Worm (Caenorhabditis elegans): ENCODE data around the gene lsm-8.

lsm-8 gene

ce11 chrIV:6330790-6331189 lies 4.5 kb downstream of the lsm-8 start:
- peak; percentile 11 for TF ChIP-seq rnt-1 (tag; optimal IDR thresholded peaks at IDR 0.05)
- no peak for TF ChIP-seq fkh-6 (tag; optimal IDR thresholded peaks at IDR 0.05)
- no peak for TF ChIP-seq ahr-1 (tag; optimal IDR thresholded peaks at IDR 0.05)
- TF ChIP-seq fkh-10 (GFP tag; optimal IDR thresholded peaks at IDR 0.05), result no peak
- TF ChIP-seq ceh-24 (tag; optimal IDR thresholded peaks at IDR 0.05), result no peak
- peak; percentile 56 for TF ChIP-seq elt-2 (tag; optimal IDR thresholded peaks at IDR 0.05)

ce11 chrIV:6333915-6334314 lies 7.6 kb downstream of the lsm-8 start, which contains the start of gene blos-2:
blos-2 (plus strand) TSS chrIV:6334215.
- no peak for TF ChIP-seq C08G9.2 (tag; optimal IDR thresholded peaks at IDR 0.05)
- TF ChIP-seq ttx-3 (tag; optimal IDR thresholded peaks at IDR 0.05), result no peak
- no peak for TF ChIP-seq mec-3 (tag; optimal IDR thresholded peaks at IDR 0.05; ENCODE audit: borderline replicate concordance)
- TF ChIP-seq elt-4 (tag; optimal IDR thresholded peaks at IDR 0.05), result no peak
- TF ChIP-seq tbx-7 (tag; optimal IDR thresholded peaks at IDR 0.05), result no peak
- no peak for TF ChIP-seq dmd-4 (tag; optimal IDR thresholded peaks at IDR 0.05; ENCODE audit: borderline replicate concordance)
- no peak for TF ChIP-seq npax-4 (tag; optimal IDR thresholded peaks at IDR 0.05)
- no peak for TF ChIP-seq tbx-2 (tag; optimal IDR thresholded peaks at IDR 0.05)
- TF ChIP-seq K09A11.1 (tag; optimal IDR thresholded peaks at IDR 0.05; ENCODE audit: insufficient read depth), result no peak
- no peak for TF ChIP-seq fkh-10 (GFP tag; optimal IDR thresholded peaks at IDR 0.05)
- no peak for TF ChIP-seq ets-4 (tag; optimal IDR thresholded peaks at IDR 0.05)
- no peak for TF ChIP-seq ceh-31 (tag; optimal IDR thresholded peaks at IDR 0.05)

ce11 chrIV:6335908-6336307 lies 9.6 kb downstream of the lsm-8 start, which contains the start of gene mif-4:
mif-4 (minus strand) TSS chrIV:6335994.
- TF ChIP-seq pax-1 (tag; optimal IDR thresholded peaks at IDR 0.05), result no peak
- TF ChIP-seq lim-6 (tag; optimal IDR thresholded peaks at IDR 0.05), result no peak
- no peak for TF ChIP-seq che-1 (tag; optimal IDR thresholded peaks at IDR 0.05)
- no peak for TF ChIP-seq pha-2 (tag; optimal IDR thresholded peaks at IDR 0.05)
- no peak for TF ChIP-seq elt-2 (tag; optimal IDR thresholded peaks at IDR 0.05)
- TF ChIP-seq zip-5 (tag; optimal IDR thresholded peaks at IDR 0.05), result no peak
- TF ChIP-seq fax-1 (tag; optimal IDR thresholded peaks at IDR 0.05), result no peak
- no peak for TF ChIP-seq pros-1 (tag; optimal IDR thresholded peaks at IDR 0.05)
- no peak for TF ChIP-seq pat-9 (tag; optimal IDR thresholded peaks at IDR 0.05)
- no peak for TF ChIP-seq ceh-18 (tag; optimal IDR thresholded peaks at IDR 0.05)
- TF ChIP-seq madf-2 (tag; optimal IDR thresholded peaks at IDR 0.05), result no peak
- TF ChIP-seq nhr-11 (tag; optimal IDR thresholded peaks at IDR 0.05), result no peak
- no peak for TF ChIP-seq npax-4 (tag; optimal IDR thresholded peaks at IDR 0.05)
- no peak for TF ChIP-seq Y22D7AL.16 (tag; optimal IDR thresholded peaks at IDR 0.05)
- TF ChIP-seq fkh-10 (GFP tag; optimal IDR thresholded peaks at IDR 0.05), result no peak

ce11 chrIV:6336748-6337147 lies 10.4 kb downstream of the lsm-8 start:
- TF ChIP-seq unc-55 (GFP tag; optimal IDR thresholded peaks at IDR 0.05) (peak; percentile 91), ceh-30 (tag; optimal IDR thresholded peaks at IDR 0.05) (peak; percentile 47), ets-4 (tag; optimal IDR thresholded peaks at IDR 0.05) (no peak), lin-11 (tag; optimal IDR thresholded peaks at IDR 0.05) (no peak), tbx-2 (tag; optimal IDR thresholded peaks at IDR 0.05) (peak; percentile 51), ceh-31 (tag; optimal IDR thresholded peaks at IDR 0.05) (peak; percentile 56), mec-3 (tag; optimal IDR thresholded peaks at IDR 0.05; ENCODE audit: borderline replicate concordance) (no peak), ztf-16 (tag; optimal IDR thresholded peaks at IDR 0.05) (no peak), C38D4.7 (GFP tag; optimal IDR thresholded peaks at IDR 0.05) (no peak), dve-1 (tag; optimal IDR thresholded peaks at IDR 0.05) (peak; percentile 25), fkh-10 (GFP tag; optimal IDR thresholded peaks at IDR 0.05) (no peak), pha-4 (tag; optimal IDR thresholded peaks at IDR 0.05) (no peak), syd-9 (tag; optimal IDR thresholded peaks at IDR 0.05) (no peak), ttx-3 (tag; optimal IDR thresholded peaks at IDR 0.05) (no peak), nhr-11 (tag; optimal IDR thresholded peaks at IDR 0.05) (no peak), ceh-2 (tag; optimal IDR thresholded peaks at IDR 0.05) (no peak), ceh-24 (tag; optimal IDR thresholded peaks at IDR 0.05) (no peak), madf-2 (tag; optimal IDR thresholded peaks at IDR 0.05) (no peak), F13H6.1 (tag; optimal IDR thresholded peaks at IDR 0.05) (no peak), ref-2 (tag; optimal IDR thresholded peaks at IDR 0.05) (peak; percentile 68), pat-9 (tag; optimal IDR thresholded peaks at IDR 0.05) (no peak), unc-42 (tag; optimal IDR thresholded peaks at IDR 0.05) (peak; percentile 18), hlh-30 (tag; optimal IDR thresholded peaks at IDR 0.05; ENCODE audit: insufficient read depth) (peak; percentile 96), K02D7.2 (tag; optimal IDR thresholded peaks at IDR 0.05) (no peak), hlh-6 (tag; optimal IDR thresholded peaks at IDR 0.05) (no peak), unc-86 (tag; optimal IDR thresholded peaks at IDR 0.05) (no peak), hlh-8 (tag; optimal IDR thresholded peaks at IDR 0.05) (peak; percentile 7), ceh-18 (tag; optimal IDR thresholded peaks at IDR 0.05) (peak; percentile 89), C08G9.2 (tag; optimal IDR thresholded peaks at IDR 0.05) (no peak), sdc-2 (tag; optimal IDR thresholded peaks at IDR 0.05) (no peak), elt-2 (tag; optimal IDR thresholded peaks at IDR 0.05) (no peak)
